Fruit fly (Drosophila melanogaster) whole organism, wandering third instar larva: Measurements from ENCODE around the gene lectin-37Da.

Experiments used
- Dfd ChIP-seq: fragments of >200 bp; optimal IDR thresholded peaks from 2 replicates; lab custom pipeline; 2017; ENCODE audit warnings: missing biosample characterization, missing genetic modification characterization
- HLH106 ChIP-seq: fragments of 200-800 bp; optimal IDR thresholded peaks from 3 replicates; lab custom pipeline; 2019; ENCODE audit warnings: missing biosample characterization, mild to moderate bottlenecking, missing genetic modification characterization, moderate library complexity
- N ChIP-seq: fragments of >200 bp; optimal IDR thresholded peaks from 2 replicates; lab custom pipeline; 2018; ENCODE audit warnings: missing biosample characterization, missing external identifiers, missing genetic modification characterization

DNA sequence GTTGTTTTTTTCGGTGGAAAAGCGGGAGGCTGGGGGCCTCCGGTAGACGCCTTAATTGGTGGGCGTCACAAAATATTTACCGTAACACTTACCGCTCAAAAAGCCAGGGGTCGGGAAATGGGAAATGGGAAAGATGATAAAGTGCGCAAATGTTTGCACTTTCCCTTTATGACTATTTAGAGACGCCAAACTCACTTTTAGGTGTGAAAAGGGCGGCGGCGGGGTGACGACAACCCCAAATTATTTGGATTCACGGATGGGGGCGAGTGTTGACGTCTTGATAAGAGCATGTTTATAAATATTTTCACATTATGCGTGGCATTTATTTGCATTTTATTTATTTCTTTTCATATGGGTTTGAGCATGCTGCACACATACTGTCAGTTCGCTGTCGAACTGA, 48.1 kb upstream of the lectin-37Da start, which contains the start of gene CG17349:
- TF ChIP-seq HLH106 (tag; lab: Kevin White, UChicago) (no peak), Dfd (GFP tag; lab: Kevin White, UChicago) (no peak), N (GFP tag; lab: Kevin White, UChicago) (no peak)
